Fruit fly (Drosophila melanogaster): Measurements from ENCODE around the gene vib.

The vib gene

dm6 chr3R:19211778-19212177 is 14.7 kb downstream of the vib start, which contains the start of gene cry (continued):
- TF ChIP-seq CG8319 (GFP tag; optimal IDR thresholded peaks at IDR 0.05) (peak; percentile 74), acj6 (GFP tag; optimal IDR thresholded peaks at IDR 0.05) (peak; percentile 93), CG3032 (tag; optimal IDR thresholded peaks at IDR 0.05) (peak; percentile 90), Eip75B (GFP tag; optimal IDR thresholded peaks at IDR 0.05) (peak; percentile 89), esn (GFP tag; optimal IDR thresholded peaks at IDR 0.05) (peak; percentile 84), fd59A (GFP tag; optimal IDR thresholded peaks at IDR 0.05) (peak; percentile 93), CG8119 (GFP tag; IDR thresholded peaks at IDR 0.05) (peak; percentile 90), CG6792 (GFP tag; optimal IDR thresholded peaks at IDR 0.05) (peak; percentile 82), CG6808 (GFP tag; optimal IDR thresholded peaks at IDR 0.05) (peak; percentile 89), CG7368 (GFP tag; optimal IDR thresholded peaks at IDR 0.05) (peak; percentile 74), CG32006 (GFP tag; optimal IDR thresholded peaks at IDR 0.05) (peak; percentile 93), Sox102F (GFP tag; optimal IDR thresholded peaks at IDR 0.05) (peak; percentile 60), svp (GFP tag) (no peak), achi (GFP tag; optimal IDR thresholded peaks at IDR 0.05) (peak; percentile 92), topi (GFP tag; optimal IDR thresholded peaks at IDR 0.05) (peak; percentile 76), CG11762 (GFP tag; optimal IDR thresholded peaks at IDR 0.05; ENCODE audit: insufficient read depth) (peak; percentile 88), Smox (GFP tag; optimal IDR thresholded peaks at IDR 0.05) (peak; percentile 74), Met (GFP tag; optimal IDR thresholded peaks at IDR 0.05) (peak; percentile 80), CG10631 (GFP tag; optimal IDR thresholded peaks at IDR 0.05) (peak; percentile 90), CG6276 (GFP tag; optimal IDR thresholded peaks at IDR 0.05) (peak; percentile 90), CG8632 (GFP tag; optimal IDR thresholded peaks at IDR 0.05) (peak; percentile 84), OdsH (GFP tag; optimal IDR thresholded peaks at IDR 0.05) (peak; percentile 94), CG9139 (GFP tag; optimal IDR thresholded peaks at IDR 0.05) (peak; percentile 85), spab (GFP tag; optimal IDR thresholded peaks at IDR 0.05) (peak; percentile 91), CG31627 (GFP tag; optimal IDR thresholded peaks at IDR 0.05) (peak; percentile 75)

- TF ChIP-seq CG11294 (GFP tag; IDR thresholded peaks at IDR 0.05) (no peak), CG9139 (GFP tag; optimal IDR thresholded peaks at IDR 0.05) (no peak), topi (GFP tag; optimal IDR thresholded peaks at IDR 0.05) (no peak), Sox14 (GFP tag; optimal IDR thresholded peaks at IDR 0.05) (no peak), Ets96B (tag; optimal IDR thresholded peaks at IDR 0.05) (no peak), CG8632 (GFP tag; optimal IDR thresholded peaks at IDR 0.05) (no peak), net (GFP tag; optimal IDR thresholded peaks at IDR 0.05) (no peak), cyc (GFP tag; optimal IDR thresholded peaks at IDR 0.05) (no peak)
Observed at dm6 chr3R:19190020-19190419, 36.4 kb downstream of the vib start.

DNA sequence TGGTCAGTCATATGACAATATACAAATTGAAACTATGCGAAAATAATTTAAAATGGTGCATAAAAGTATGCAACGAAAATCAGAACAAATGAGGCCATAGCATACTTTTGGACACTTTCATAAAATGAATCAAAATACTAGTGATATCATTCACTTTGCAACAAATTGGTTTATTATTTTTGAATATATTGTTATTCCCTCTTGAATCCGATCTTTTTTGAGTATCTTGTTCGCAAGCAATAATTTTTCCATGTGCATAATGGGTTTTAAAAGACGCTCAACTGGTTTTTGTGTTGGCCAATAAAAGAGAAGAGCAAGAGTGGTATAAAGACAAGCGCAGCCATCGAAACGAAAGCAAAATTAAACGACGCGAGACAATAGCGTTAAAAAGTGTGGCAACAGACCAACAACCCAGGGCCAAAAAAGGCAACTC is 38.7 kb downstream of the vib start:
- TF ChIP-seq Gug (GFP tag; IDR thresholded peaks at IDR 0.05) (no peak), Ets96B (tag; optimal IDR thresholded peaks at IDR 0.05) (peak; percentile 64), lz (GFP tag; optimal IDR thresholded peaks at IDR 0.05) (peak; percentile 84), fd85E (GFP tag; optimal IDR thresholded peaks at IDR 0.05) (peak; percentile 56), CG11294 (GFP tag; IDR thresholded peaks at IDR 0.05) (no peak), CG34406 (GFP tag; optimal IDR thresholded peaks at IDR 0.05) (peak; percentile 80), spab (GFP tag; optimal IDR thresholded peaks at IDR 0.05) (peak; percentile 61), Eip78C (GFP tag) (peak; percentile 90), CG6792 (GFP tag; optimal IDR thresholded peaks at IDR 0.05) (peak; percentile 82), topi (GFP tag; optimal IDR thresholded peaks at IDR 0.05) (peak; percentile 81), CG16779 (tag; optimal IDR thresholded peaks at IDR 0.05) (peak; percentile 55), dsx (GFP tag; optimal IDR thresholded peaks at IDR 0.05; ENCODE audit: poor library complexity, severe bottlenecking) (peak; percentile 49), CG9139 (GFP tag; optimal IDR thresholded peaks at IDR 0.05) (no peak), Hr39 (GFP tag; optimal IDR thresholded peaks at IDR 0.05) (peak; percentile 84), cyc (GFP tag; optimal IDR thresholded peaks at IDR 0.05) (peak; percentile 77), salr (GFP tag; optimal IDR thresholded peaks at IDR 0.05) (peak; percentile 75 to 89), CG8319 (GFP tag; optimal IDR thresholded peaks at IDR 0.05) (peak; percentile 63), Eip93F (GFP tag; optimal IDR thresholded peaks at IDR 0.05) (no peak), CG11902 (GFP tag; optimal IDR thresholded peaks at IDR 0.05) (peak; percentile 59), CG10669 (GFP tag; optimal IDR thresholded peaks at IDR 0.05) (peak; percentile 84), CG3032 (tag; optimal IDR thresholded peaks at IDR 0.05) (peak; percentile 76), CG6163 (GFP tag; IDR thresholded peaks at IDR 0.05) (no peak), ss (GFP tag; optimal IDR thresholded peaks at IDR 0.05) (peak in 1 of 2 experiments; percentile 82), CG8632 (GFP tag; optimal IDR thresholded peaks at IDR 0.05) (peak; percentile 76), CG6854 (GFP tag; optimal IDR thresholded peaks at IDR 0.05) (peak; percentile 78), CG7368 (GFP tag; optimal IDR thresholded peaks at IDR 0.05) (peak; percentile 73), fd59A (GFP tag; optimal IDR thresholded peaks at IDR 0.05) (peak; percentile 86), CG11762 (GFP tag; optimal IDR thresholded peaks at IDR 0.05; ENCODE audit: insufficient read depth) (peak; percentile 66), fkh (GFP tag; optimal IDR thresholded peaks at IDR 0.05) (no peak)

Measured in whole organism, prepupa.